Fruit fly (Drosophila melanogaster) whole organism, embryonic: ENCODE measurements around the gene Idi.
A peak's percentile ranks its signal among the peaks of the same experiment; 100 is the strongest.

Experiments
- Atf3 ChIP-seq: fragments of 200-800 bp; sonication (Bioruptor generic); optimal IDR thresholded peaks from 3 replicates; lab custom pipeline; 2016; ENCODE audit warnings: missing biosample characterization, missing genetic modification characterization
- Awh ChIP-seq: fragments of 200-800 bp; sonication (Bioruptor generic); IDR thresholded peaks from 2 replicates; pipeline ENCODE4, ENCODE4 v1.3.6; 2022; ENCODE audit warnings: missing biosample characterization, missing genetic modification characterization
- CG10321 ChIP-seq: fragments of 200-800 bp; sonication (Bioruptor generic); IDR thresholded peaks from 2 replicates; pipeline ENCODE4 v1.3.6; 2022; ENCODE audit warnings: missing biosample characterization, missing genetic modification characterization
- CG10543 ChIP-seq: fragments of 200-800 bp; sonication (Bioruptor generic); optimal IDR thresholded peaks from 3 replicates; lab custom pipeline; 2017; ENCODE audit warnings: missing biosample characterization, mild to moderate bottlenecking, missing genetic modification characterization, moderate library complexity
- CG12219 ChIP-seq: fragments of 200-800 bp; sonication (Bioruptor generic); optimal IDR thresholded peaks from 3 replicates; lab custom pipeline; 2018; ENCODE audit warnings: missing biosample characterization, mild to moderate bottlenecking, missing genetic modification characterization
- CG14667 ChIP-seq: fragments of 200-800 bp; sonication (Bioruptor generic); IDR thresholded peaks from 2 replicates; pipeline ENCODE4 v1.3.6; 2022; ENCODE audit warnings: missing biosample characterization, missing genetic modification characterization
- CG15269 ChIP-seq: fragments of 200-800 bp; sonication (Bioruptor generic); optimal IDR thresholded peaks from 2 replicates; lab custom pipeline; 2018; ENCODE audit warnings: missing biosample characterization, mild to moderate bottlenecking, missing genetic modification characterization, moderate library complexity
- CG17802 ChIP-seq: fragments of 200-800 bp; sonication (Bioruptor generic); optimal IDR thresholded peaks from 2 replicates; lab custom pipeline; 2018; ENCODE audit warnings: missing biosample characterization, mild to moderate bottlenecking, missing genetic modification characterization, moderate library complexity
- CG1832 ChIP-seq: fragments of 200-800 bp; sonication (Bioruptor generic); optimal IDR thresholded peaks from 2 replicates; lab custom pipeline; 2017; ENCODE audit warnings: missing biosample characterization, mild to moderate bottlenecking, missing genetic modification characterization, inconsistent platforms
- CG2116 ChIP-seq: fragments of 200-800 bp; sonication (Bioruptor generic); optimal IDR thresholded peaks from 3 replicates; lab custom pipeline; 2018; ENCODE audit warnings: missing biosample characterization, mild to moderate bottlenecking, missing genetic modification characterization
- CG6175 ChIP-seq: fragments of 200-800 bp; sonication (Bioruptor generic); IDR thresholded peaks from 3 replicates; pipeline ENCODE4 v1.3.6; 2022; ENCODE audit warnings: missing biosample characterization, missing genetic modification characterization
- CG8290 ChIP-seq, 3 experiments: fragments of 200-800 bp; sonication (Bioruptor generic); optimal IDR thresholded peaks; 2 replicates each; lab custom pipeline; 2016 to 2019; ENCODE audit warnings: missing biosample characterization in 3 of 3, missing genetic modification characterization in 3 of 3, mild to moderate bottlenecking in 2 of 3, moderate library complexity in 1 of 3
- CG8924 ChIP-seq: fragments of 200-800 bp; optimal IDR thresholded peaks from 3 replicates; lab custom pipeline; 2019; ENCODE audit warnings: missing biosample characterization, mild to moderate bottlenecking, missing genetic modification characterization, moderate library complexity
- CG9609 ChIP-seq: fragments of 200-800 bp; sonication (Bioruptor generic); optimal IDR thresholded peaks from 3 replicates; lab custom pipeline; 2016; ENCODE audit warnings: missing biosample characterization, missing genetic modification characterization
- CG9932 ChIP-seq: fragments of 200-800 bp; sonication (Bioruptor generic); IDR thresholded peaks from 2 replicates; pipeline ENCODE4 v1.3.6; 2022; ENCODE audit warnings: missing biosample characterization, missing genetic modification characterization
- D19A ChIP-seq: fragments of 200-800 bp; optimal IDR thresholded peaks from 3 replicates; lab custom pipeline; 2019; ENCODE audit warnings: missing biosample characterization, mild to moderate bottlenecking, missing genetic modification characterization, moderate library complexity
- Deaf1 ChIP-seq: fragments of 200-800 bp; optimal IDR thresholded peaks from 3 replicates; lab custom pipeline; 2019; ENCODE audit warnings: missing biosample characterization, mild to moderate bottlenecking, missing genetic modification characterization, moderate library complexity
- Dfd ChIP-seq, 2 experiments: fragments of >200 bp; optimal IDR thresholded peaks; 2 replicates each; lab custom pipeline; 2017; ENCODE audit warnings: missing biosample characterization in 2 of 2, missing genetic modification characterization in 2 of 2
- Doc2 ChIP-seq: fragments of 200-800 bp; sonication (Bioruptor generic); IDR thresholded peaks from 2 replicates; pipeline ENCODE4 v1.3.6; 2022; ENCODE audit warnings: missing biosample characterization, missing genetic modification characterization
- E2f1 ChIP-seq: fragments of 200-800 bp; sonication (Bioruptor generic); IDR thresholded peaks from 2 replicates; pipeline ENCODE4 v1.3.6; 2022; ENCODE audit warnings: missing biosample characterization, missing genetic modification characterization
- Elba2 ChIP-seq: fragments of 200-800 bp; sonication (Bioruptor generic); optimal IDR thresholded peaks from 3 replicates; lab custom pipeline; 2016; ENCODE audit warnings: missing biosample characterization, missing genetic modification characterization
- Gug ChIP-seq: fragments of 200-800 bp; sonication (Bioruptor generic); IDR thresholded peaks from 4 replicates; pipeline ENCODE4 v1.3.6; 2022; ENCODE audit warnings: missing biosample characterization, missing genetic modification characterization
- HmgZ ChIP-seq: fragments of 200-800 bp; sonication (Bioruptor generic); optimal IDR thresholded peaks from 2 replicates; lab custom pipeline; 2018; ENCODE audit warnings: missing biosample characterization, mild to moderate bottlenecking, missing genetic modification characterization
- Jarid2 ChIP-seq: fragments of 200-800 bp; sonication (Bioruptor generic); optimal IDR thresholded peaks from 3 replicates; lab custom pipeline; 2017; ENCODE audit warnings: mild to moderate bottlenecking, missing biosample characterization, missing genetic modification reagents, missing genetic modification characterization
- Mes4 ChIP-seq: fragments of 200-800 bp; sonication (Bioruptor generic); optimal IDR thresholded peaks from 2 replicates; lab custom pipeline; 2016; ENCODE audit warnings: missing biosample characterization, missing genetic modification characterization
- NFAT ChIP-seq: fragments of 200-800 bp; sonication (Bioruptor generic); IDR thresholded peaks from 2 replicates; pipeline ENCODE4 v1.3.6; 2022; ENCODE audit warnings: missing biosample characterization, missing genetic modification characterization
- Nf-YB ChIP-seq: fragments of 200-800 bp; sonication (Bioruptor generic); optimal IDR thresholded peaks from 3 replicates; lab custom pipeline; 2019; ENCODE audit warnings: missing biosample characterization, mild to moderate bottlenecking, missing genetic modification characterization, moderate library complexity
- Poxn ChIP-seq: fragments of 200-800 bp; sonication (Bioruptor generic); IDR thresholded peaks from 2 replicates; pipeline ENCODE4 v1.3.6; 2022; ENCODE audit warnings: missing biosample characterization, missing genetic modification characterization
- Six4 ChIP-seq: fragments of 200-800 bp; sonication (Bioruptor generic); optimal IDR thresholded peaks from 2 replicates; lab custom pipeline; 2016; ENCODE audit warnings: missing biosample characterization, missing genetic modification characterization
- Sox100B ChIP-seq: fragments of 200-800 bp; sonication (Bioruptor generic); optimal IDR thresholded peaks from 3 replicates; lab custom pipeline; 2018; ENCODE audit warnings: missing biosample characterization, mild to moderate bottlenecking, missing genetic modification characterization
- Xbp1 ChIP-seq: fragments of 200-800 bp; sonication (Bioruptor generic); optimal IDR thresholded peaks from 3 replicates; lab custom pipeline; 2016; ENCODE audit warnings: missing biosample characterization, mild to moderate bottlenecking, missing genetic modification characterization
- chif ChIP-seq, 2 experiments: fragments of 200-800 bp; sonication (Bioruptor generic); optimal IDR thresholded peaks; 3 replicates each; lab custom pipeline; 2016; ENCODE audit warnings: missing biosample characterization in 2 of 2, missing genetic modification characterization in 2 of 2
- corto ChIP-seq: fragments of 200-800 bp; sonication (Bioruptor generic); optimal IDR thresholded peaks from 2 replicates; lab custom pipeline; 2016; ENCODE audit warnings: missing biosample characterization, mild to moderate bottlenecking, missing genetic modification characterization, moderate library complexity
- cwo ChIP-seq: fragments of 200-800 bp; sonication (Bioruptor generic); optimal IDR thresholded peaks from 3 replicates; lab custom pipeline; 2017; ENCODE audit warnings: missing biosample characterization, missing genetic modification characterization, mild to moderate bottlenecking, moderate library complexity, missing genetic modification reagents
- dati ChIP-seq: fragments of 200-800 bp; sonication (Bioruptor generic); IDR thresholded peaks from 2 replicates; pipeline ENCODE4 v1.3.6; 2022; ENCODE audit warnings: missing biosample characterization, missing genetic modification characterization
- disco-r ChIP-seq: fragments of 200-800 bp; sonication (Bioruptor generic); optimal IDR thresholded peaks from 2 replicates; lab custom pipeline; 2016; ENCODE audit warnings: missing biosample characterization, missing genetic modification characterization
- dysf ChIP-seq: fragments of 200-800 bp; sonication (Bioruptor generic); IDR thresholded peaks from 3 replicates; pipeline ENCODE4 v1.3.6; 2022; ENCODE audit warnings: missing biosample characterization, missing genetic modification characterization
- esg ChIP-seq: fragments of 200-800 bp; sonication (Bioruptor generic); conservative IDR thresholded peaks from 2 replicates; pipeline ENCODE4 v1.3.6; 2022; ENCODE audit warnings: missing biosample characterization, missing genetic modification characterization
- grn ChIP-seq: fragments of 200-800 bp; sonication (Bioruptor generic); optimal IDR thresholded peaks from 3 replicates; lab custom pipeline; 2017; ENCODE audit warnings: missing biosample characterization, missing genetic modification characterization
- gro ChIP-seq: fragments of 200-800 bp; sonication (Bioruptor generic); optimal IDR thresholded peaks from 2 replicates; lab custom pipeline; 2016; ENCODE audit warnings: missing biosample characterization, missing genetic modification characterization
- gsb-n ChIP-seq: fragments of 200-800 bp; sonication (Bioruptor generic); optimal IDR thresholded peaks from 3 replicates; lab custom pipeline; 2018; ENCODE audit warnings: missing biosample characterization, mild to moderate bottlenecking, missing genetic modification characterization
- maf-S ChIP-seq: fragments of 200-800 bp; sonication (Bioruptor generic); optimal IDR thresholded peaks from 2 replicates; lab custom pipeline; 2016; ENCODE audit warnings: missing biosample characterization, missing genetic modification characterization
- nau ChIP-seq: fragments of 200-800 bp; sonication (Bioruptor generic); optimal IDR thresholded peaks from 3 replicates; lab custom pipeline; 2017; ENCODE audit warnings: missing biosample characterization, mild to moderate bottlenecking, missing genetic modification characterization, missing genetic modification reagents
- peb ChIP-seq: fragments of 200-800 bp; sonication (Bioruptor generic); IDR thresholded peaks from 2 replicates; pipeline ENCODE4 v1.3.6; 2022; ENCODE audit warnings: missing biosample characterization, missing genetic modification characterization
- sd ChIP-seq: fragments of 200-800 bp; sonication (Bioruptor generic); optimal IDR thresholded peaks from 3 replicates; lab custom pipeline; 2018; ENCODE audit warnings: missing biosample characterization, mild to moderate bottlenecking, missing genetic modification characterization, moderate library complexity
- sens ChIP-seq: fragments of 200-800 bp; sonication (Bioruptor generic); peaks from one replicate; lab custom pipeline; 2016; ENCODE audit warnings: missing biosample characterization, missing genetic modification characterization
- shn ChIP-seq: fragments of 200-800 bp; sonication (Bioruptor generic); optimal IDR thresholded peaks from 3 replicates; lab custom pipeline; 2016; ENCODE audit warnings: missing biosample characterization, missing genetic modification characterization
- stwl ChIP-seq: fragments of 200-800 bp; sonication (Bioruptor generic); optimal IDR thresholded peaks from 3 replicates; lab custom pipeline; 2018; ENCODE audit warnings: missing biosample characterization, mild to moderate bottlenecking, missing genetic modification characterization, moderate library complexity
- twi ChIP-seq: fragments of 200-800 bp; optimal IDR thresholded peaks from 2 replicates; lab custom pipeline; 2019; ENCODE audit warnings: missing biosample characterization, mild to moderate bottlenecking, missing genetic modification characterization, moderate library complexity
- yki ChIP-seq: fragments of >200 bp; optimal IDR thresholded peaks from 3 replicates; lab custom pipeline; 2018
- z ChIP-seq: fragments of 200-800 bp; sonication (Bioruptor generic); IDR thresholded peaks from 3 replicates; pipeline ENCODE4 v1.3.6; 2022; ENCODE audit warnings: missing biosample characterization, missing genetic modification characterization

The Idi gene

dm6 chr3R:21223453-21224057 is 46.4 kb upstream of the Idi start, which contains the start of the genes CG3337 and Nelf-A (continued):
- no peak for TF ChIP-seq Poxn (GFP tag; lab: Robert Waterston, UW)
- no peak for TF ChIP-seq corto (GFP tag; lab: Kevin White, UChicago)
- peak; percentile 78 for TF ChIP-seq Elba2 (GFP tag; lab: Kevin White, UChicago)
- TF ChIP-seq cwo = no peak
- peak; percentile 77 for TF ChIP-seq Gug
- TF ChIP-seq Awh = no peak
- TF ChIP-seq chif (GFP tag; optimal IDR thresholded peaks at IDR 0.05; lab: Kevin White, UChicago) = peak; percentile 62 to 63
- TF ChIP-seq grn (GFP tag; lab: Kevin White, UChicago) = no peak
- peak; percentile 40 for TF ChIP-seq Atf3
- peak; percentile 63 for TF ChIP-seq E2f1 (GFP tag; lab: Robert Waterston, UW)
- TF ChIP-seq yki = no peak
- TF ChIP-seq CG2116 (GFP tag; lab: Kevin White, UChicago) = peak; percentile 69
- TF ChIP-seq peb (GFP tag; lab: Robert Waterston, UW) = no peak
- peak; percentile 30 for TF ChIP-seq CG15269 (tag; lab: Kevin White, UChicago)
- TF ChIP-seq CG17802 = peak; percentile 54
- peak; percentile 79 for TF ChIP-seq CG10543 (GFP tag; lab: Kevin White, UChicago)
- no peak for TF ChIP-seq Sox100B (GFP tag; lab: Kevin White, UChicago)
- TF ChIP-seq CG9609 (GFP tag; lab: Kevin White, UChicago) = peak; percentile 80
- peak; percentile 89 for TF ChIP-seq NFAT
- TF ChIP-seq CG12219 (GFP tag; lab: Kevin White, UChicago) = no peak
- peak; percentile 36 for TF ChIP-seq twi (tag; lab: Kevin White, UChicago)
- peak; percentile 92 for TF ChIP-seq CG9932 (GFP tag; lab: Robert Waterston, UW)
- peak; percentile 30; the same call in 1 of the 2 replicates for TF ChIP-seq CG14667 (GFP tag; lab: Robert Waterston, UW)
- TF ChIP-seq D19A (tag; lab: Kevin White, UChicago) = no peak
- TF ChIP-seq Nf-YB (GFP tag; lab: Kevin White, UChicago) = no peak
- TF ChIP-seq CG8924 (tag; lab: Kevin White, UChicago) = no peak
- TF ChIP-seq Mes4 (GFP tag; lab: Kevin White, UChicago) = peak; percentile 67
- no peak for TF ChIP-seq Doc2 (GFP tag; lab: Robert Waterston, UW)
- TF ChIP-seq sd (tag; lab: Kevin White, UChicago) = no peak
- TF ChIP-seq CG8290 (GFP tag; optimal IDR thresholded peaks at IDR 0.05; lab: Kevin White, UChicago) = peak; percentile 67
- peak; percentile 4 to 92 for TF ChIP-seq CG8290 (tag; optimal IDR thresholded peaks at IDR 0.05; lab: Kevin White, UChicago)
- TF ChIP-seq CG10321 (GFP tag; lab: Robert Waterston, UW) = peak; percentile 41; the same call in 1 of the 2 replicates
- TF ChIP-seq disco-r (GFP tag; lab: Kevin White, UChicago) = peak; percentile 44
- TF ChIP-seq dysf = peak; percentile 70
- TF ChIP-seq Xbp1 (GFP tag; lab: Kevin White, UChicago) = peak; percentile 80
- peak; percentile 87 for TF ChIP-seq stwl (tag; lab: Kevin White, UChicago)
- no peak for TF ChIP-seq Jarid2 (GFP tag; lab: Kevin White, UChicago)
- peak; percentile 55; the same call in 1 of the 3 replicates for TF ChIP-seq CG6175
- peak; percentile 94 for TF ChIP-seq HmgZ (tag; lab: Kevin White, UChicago)
- no peak for TF ChIP-seq nau (GFP tag; lab: Kevin White, UChicago)
- no peak for TF ChIP-seq Dfd (GFP tag; optimal IDR thresholded peaks at IDR 0.05; lab: Kevin White, UChicago)
- peak; percentile 55 for TF ChIP-seq maf-S (GFP tag; lab: Kevin White, UChicago)
- TF ChIP-seq esg (GFP tag; lab: Robert Waterston, UW) = no peak
- TF ChIP-seq gsb-n (tag; lab: Kevin White, UChicago) = no peak
- no peak for TF ChIP-seq CG1832 (GFP tag; lab: Kevin White, UChicago)
- peak; percentile 89 for TF ChIP-seq gro (GFP tag; lab: Kevin White, UChicago)
- peak; percentile 50 for TF ChIP-seq Six4 (GFP tag; lab: Kevin White, UChicago)
- TF ChIP-seq shn (GFP tag; lab: Kevin White, UChicago) = peak; percentile 84
- no peak for TF ChIP-seq Deaf1 (tag; lab: Kevin White, UChicago)
- no peak for TF ChIP-seq z (GFP tag; lab: Robert Waterston, UW)
- TF ChIP-seq sens = peak; percentile 94
- TF ChIP-seq dati = no peak
